Worm (Caenorhabditis elegans) whole organism, L3 larva: ENCODE measurements around the gene nhr-27.

Experiments used
- R02D3.7 ChIP-seq: fragments of 150-350 bp; optimal IDR thresholded peaks from 2 replicates; lab custom pipeline; 2014; ENCODE audit warnings: missing biosample characterization, missing genetic modification characterization
- ZK546.5 ChIP-seq: sonication (generic microtip); optimal IDR thresholded peaks from 2 replicates; lab custom pipeline; 2017; ENCODE audit warnings: missing biosample characterization, missing genetic modification characterization
- ceh-28 ChIP-seq: fragments of 150-350 bp; optimal IDR thresholded peaks from 2 replicates; lab custom pipeline; 2014; ENCODE audit warnings: missing biosample characterization, missing genetic modification reagents, missing genetic modification characterization
- ceh-82 ChIP-seq: fragments of 150-350 bp; optimal IDR thresholded peaks from 2 replicates; lab custom pipeline; 2014; ENCODE audit warnings: missing biosample characterization, missing genetic modification characterization
- ceh-9 ChIP-seq: sonication (generic microtip); optimal IDR thresholded peaks from 2 replicates; lab custom pipeline; 2018; ENCODE audit warnings: missing biosample characterization, missing genetic modification characterization
- elt-1 ChIP-seq: fragments of 150-350 bp; optimal IDR thresholded peaks from 2 replicates; lab custom pipeline; 2014; ENCODE audit warnings: missing biosample characterization, missing genetic modification characterization
- elt-2 ChIP-seq: sonication (generic microtip); optimal IDR thresholded peaks from 2 replicates; lab custom pipeline; 2016; ENCODE audit warnings: missing genetic modification reagents, mild to moderate bottlenecking, missing genetic modification characterization, missing compliant biosample characterization
- elt-3 ChIP-seq, 3 experiments: fragments of 150-350 bp in 1 of 3; sonication (generic microtip) in 2 of 3; optimal IDR thresholded peaks; 2 replicates in 2 of 3; 4 replicates in 1 of 3; lab custom pipeline; 2014 to 2017; ENCODE audit warnings: missing biosample characterization in 3 of 3, missing genetic modification characterization in 3 of 3
- eor-1 ChIP-seq, 2 experiments: fragments of 150-350 bp; optimal IDR thresholded peaks; 2 replicates each; lab custom pipeline; 2014 to 2018; ENCODE audit warnings: missing biosample characterization in 2 of 2, missing genetic modification characterization in 2 of 2
- fkh-2 ChIP-seq: fragments of 150-350 bp; optimal IDR thresholded peaks from 2 replicates; lab custom pipeline; 2014; ENCODE audit warnings: missing biosample characterization, missing genetic modification reagents, missing genetic modification characterization
- fos-1 ChIP-seq: fragments of 150-350 bp; optimal IDR thresholded peaks from 2 replicates; lab custom pipeline; 2014; ENCODE audit warnings: missing biosample characterization, missing genetic modification characterization
- hmg-11 ChIP-seq: sonication (generic microtip); optimal IDR thresholded peaks from 2 replicates; lab custom pipeline; 2016; ENCODE audit warnings: missing genetic modification characterization, missing compliant biosample characterization
- jun-1 ChIP-seq: fragments of 150-350 bp; optimal IDR thresholded peaks from 2 replicates; lab custom pipeline; 2014; ENCODE audit warnings: missing biosample characterization, missing genetic modification reagents, missing genetic modification characterization
- lin-15B ChIP-seq: fragments of 150-350 bp; optimal IDR thresholded peaks from 2 replicates; lab custom pipeline; 2014; ENCODE audit warnings: missing biosample characterization, missing genetic modification characterization
- lin-39 ChIP-seq: fragments of 150-350 bp; optimal IDR thresholded peaks from 2 replicates; lab custom pipeline; 2018; ENCODE audit warnings: missing biosample characterization, missing genetic modification reagents, missing genetic modification characterization
- mdl-1 ChIP-seq: fragments of 150-350 bp; optimal IDR thresholded peaks from 2 replicates; lab custom pipeline; 2014; ENCODE audit warnings: missing biosample characterization, missing genetic modification characterization
- mml-1 ChIP-seq: fragments of 150-350 bp; sonication (generic microtip); optimal IDR thresholded peaks from 3 replicates; lab custom pipeline; 2014; ENCODE audit warnings: missing biosample characterization, missing genetic modification characterization
- nfya-1 ChIP-seq: sonication (generic microtip); optimal IDR thresholded peaks from 2 replicates; lab custom pipeline; 2017; ENCODE audit warnings: missing genetic modification characterization, mild to moderate bottlenecking, missing compliant biosample characterization, antibody characterized with exemption, moderate library complexity; ENCODE audit not compliant: insufficient read depth
- nhr-12 ChIP-seq: fragments of 150-350 bp; optimal IDR thresholded peaks from 2 replicates; lab custom pipeline; 2014; ENCODE audit warnings: missing biosample characterization, missing genetic modification characterization
- nhr-23 ChIP-seq: fragments of 150-350 bp; optimal IDR thresholded peaks from 2 replicates; lab custom pipeline; 2014; ENCODE audit warnings: missing biosample characterization, missing genetic modification reagents, missing genetic modification characterization
- nhr-237 ChIP-seq: fragments of 150-350 bp; optimal IDR thresholded peaks from 2 replicates; lab custom pipeline; 2014; ENCODE audit warnings: missing biosample characterization, missing genetic modification characterization
- nhr-25 ChIP-seq: sonication (generic microtip); optimal IDR thresholded peaks from 2 replicates; lab custom pipeline; 2017; ENCODE audit warnings: missing biosample characterization, missing genetic modification characterization
- nhr-28 ChIP-seq: fragments of 150-350 bp; optimal IDR thresholded peaks from 2 replicates; lab custom pipeline; 2014; ENCODE audit warnings: missing biosample characterization, missing genetic modification characterization
- nhr-67 ChIP-seq: fragments of 150-350 bp; optimal IDR thresholded peaks from 2 replicates; lab custom pipeline; 2014; ENCODE audit warnings: missing biosample characterization, missing genetic modification characterization
- nhr-76 ChIP-seq: fragments of 150-350 bp; sonication (generic microtip); optimal IDR thresholded peaks from 5 replicates; lab custom pipeline; 2014; ENCODE audit warnings: missing biosample characterization, missing genetic modification characterization
- nhr-77 ChIP-seq: fragments of 150-350 bp; optimal IDR thresholded peaks from 2 replicates; lab custom pipeline; 2014; ENCODE audit warnings: missing biosample characterization, missing genetic modification characterization
- pha-4 ChIP-seq: fragments of 150-350 bp; optimal IDR thresholded peaks from 2 replicates; lab custom pipeline; 2014; ENCODE audit warnings: missing biosample characterization, missing genetic modification reagents, missing genetic modification characterization
- pqm-1 ChIP-seq: fragments of 150-350 bp; optimal IDR thresholded peaks from 2 replicates; lab custom pipeline; 2017; ENCODE audit warnings: missing biosample characterization, missing genetic modification characterization, inconsistent platforms
- skn-1 ChIP-seq: fragments of 150-350 bp; optimal IDR thresholded peaks from 2 replicates; lab custom pipeline; 2014; ENCODE audit warnings: missing biosample characterization, missing genetic modification characterization
- tbx-2 ChIP-seq: sonication (generic microtip); optimal IDR thresholded peaks from 2 replicates; lab custom pipeline; 2016; ENCODE audit warnings: mild to moderate bottlenecking, missing genetic modification characterization, missing compliant biosample characterization
- ztf-4 ChIP-seq: fragments of 150-350 bp; optimal IDR thresholded peaks from 2 replicates; lab custom pipeline; 2014; ENCODE audit warnings: missing biosample characterization, missing genetic modification characterization

Gene nhr-27

DNA sequence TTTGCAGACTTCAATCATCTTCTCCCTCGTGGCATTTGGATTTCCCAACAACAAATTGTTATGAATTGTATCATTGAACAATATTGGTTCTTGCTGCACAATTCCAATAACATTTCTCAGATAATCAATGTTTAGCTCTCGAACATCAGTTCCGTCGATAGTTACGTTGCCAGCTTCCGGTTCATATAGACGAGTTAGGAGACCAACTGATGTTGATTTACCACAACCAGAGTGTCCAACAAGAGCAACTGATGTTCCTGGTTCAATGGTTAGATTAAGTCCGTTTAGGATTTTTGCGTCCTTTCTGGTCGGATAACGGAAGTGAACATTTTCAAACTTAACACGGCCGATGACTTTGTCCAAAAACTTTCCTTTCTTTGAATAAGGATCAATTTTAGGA is 54.1 kb downstream of the nhr-27 start:
- TF ChIP-seq nhr-25 (tag; lab: Kevin White, UChicago) = no peak
- no peak for TF ChIP-seq ztf-4
- TF ChIP-seq nhr-67 = no peak
- TF ChIP-seq mdl-1 (tag; lab: Kevin White, UChicago) = no peak
- TF ChIP-seq pqm-1 = no peak
- TF ChIP-seq lin-15B (tag; lab: Kevin White, UChicago) = no peak
- no peak for TF ChIP-seq nhr-12
- no peak for TF ChIP-seq elt-1 (tag; lab: Kevin White, UChicago)
- TF ChIP-seq ceh-82 = no peak

DNA sequence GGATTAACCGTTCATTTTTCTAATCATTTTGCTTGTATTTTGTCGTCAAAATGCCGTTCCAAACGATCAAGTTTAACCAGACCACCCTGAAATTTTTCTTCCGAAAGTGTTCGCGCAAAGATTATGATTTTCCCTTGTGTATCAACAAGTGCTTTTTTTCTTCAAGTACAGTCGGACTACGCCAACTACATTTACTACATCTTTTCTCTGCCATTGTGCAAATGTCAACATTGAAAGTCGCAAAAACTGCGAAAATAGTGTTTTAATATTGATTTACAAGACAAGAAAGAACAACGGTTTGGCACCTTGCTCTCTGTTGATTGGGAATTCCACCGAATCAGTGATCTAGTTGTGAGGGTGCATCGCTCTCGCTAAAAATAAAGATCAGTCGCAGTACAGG is 57.3 kb downstream of the nhr-27 start:
- TF ChIP-seq pha-4 (peak; percentile 92), fkh-2 (tag; lab: Kevin White, UChicago) (no peak)

ce11 chrX:12749530-12750240 is 58.4 kb downstream of the nhr-27 start, which contains the start of gene pgp-14:
pgp-14 (minus strand) TSS chrX:12749580.
- TF ChIP-seq pha-4 (peak; percentile 62), tbx-2 (tag; lab: Kevin White, UChicago) (no peak)

ce11 chrX:12738454-12738853 is 69.7 kb downstream of the nhr-27 start, which contains the start of gene pgp-13:
pgp-13 (plus strand) TSS chrX:12738754.
- TF ChIP-seq ceh-9 (tag; lab: Kevin White, UChicago) = no peak
- no peak for TF ChIP-seq mml-1
- no peak for TF ChIP-seq jun-1 (tag; lab: Kevin White, UChicago)
- no peak for TF ChIP-seq nhr-237 (tag; lab: Kevin White, UChicago)
- TF ChIP-seq elt-2 (tag; lab: Kevin White, UChicago) = no peak
- no peak for TF ChIP-seq fos-1
- no peak for TF ChIP-seq fkh-2 (tag; lab: Kevin White, UChicago)
- TF ChIP-seq nfya-1 (tag; lab: Kevin White, UChicago) = no peak
- TF ChIP-seq pqm-1 = no peak

- TF ChIP-seq hmg-11 (tag; lab: Kevin White, UChicago) (no peak), pqm-1 (peak; percentile 51), skn-1 (tag; lab: Kevin White, UChicago) (no peak), nhr-28 (tag; lab: Kevin White, UChicago) (no peak), elt-2 (tag; lab: Kevin White, UChicago) (peak; percentile 49), nhr-76 (tag; lab: Kevin White, UChicago) (no peak)
These were observed 76.8 kb downstream of the nhr-27 start, which contains the start of gene pgp-12 for ce11 chrX:12731188-12731857. pgp-12 (plus strand) TSS chrX:12731807.

- TF ChIP-seq nhr-23 (tag; lab: Kevin White, UChicago) = no peak
- no peak for TF ChIP-seq lin-15B (tag; lab: Kevin White, UChicago)
- no peak for TF ChIP-seq elt-3 (tag; optimal IDR thresholded peaks at IDR 0.05; lab: Kevin White, UChicago)
- TF ChIP-seq ceh-9 (tag; lab: Kevin White, UChicago) = no peak
- TF ChIP-seq lin-39 (tag; lab: Kevin White, UChicago) = no peak
- no peak for TF ChIP-seq ZK546.5 (tag; lab: Kevin White, UChicago)
- TF ChIP-seq nhr-77 (tag; lab: Kevin White, UChicago) = no peak
- no peak for TF ChIP-seq R02D3.7 (tag; lab: Kevin White, UChicago)
- no peak for TF ChIP-seq fkh-2 (tag; lab: Kevin White, UChicago)
- no peak for TF ChIP-seq skn-1 (tag; lab: Kevin White, UChicago)
- TF ChIP-seq eor-1 (tag; optimal IDR thresholded peaks at IDR 0.05; lab: Kevin White, UChicago) = no peak
- TF ChIP-seq elt-1 (tag; lab: Kevin White, UChicago) = no peak
- TF ChIP-seq elt-2 (tag; lab: Kevin White, UChicago) = no peak
- TF ChIP-seq tbx-2 (tag; lab: Kevin White, UChicago) = no peak
- TF ChIP-seq ceh-28 (tag; lab: Kevin White, UChicago) = no peak
- TF ChIP-seq jun-1 (tag; lab: Kevin White, UChicago) = no peak
These were observed 78.0 kb downstream of the nhr-27 start for ce11 chrX:12730075-12730474.
